Worm (Caenorhabditis elegans) whole organism, young adult: ENCODE results near the gene T01G6.1.

ENCODE experiments used
- B0019.2 ChIP-seq: fragments of 200-800 bp; sonication (Bioruptor generic); conservative IDR thresholded peaks from 2 replicates; pipeline ENCODE4 v1.3.6; 2022; ENCODE audit warnings: missing genetic modification reagents, missing genetic modification characterization, missing compliant biosample characterization
- B0261.1 ChIP-seq: sonication (generic microtip); optimal IDR thresholded peaks from 2 replicates; lab custom pipeline; 2016; ENCODE audit warnings: mild to moderate bottlenecking, missing genetic modification characterization, moderate library complexity, missing compliant biosample characterization
- F10E7.11 ChIP-seq: sonication (generic microtip); optimal IDR thresholded peaks from 2 replicates; lab custom pipeline; 2017; ENCODE audit warnings: mild to moderate bottlenecking, missing genetic modification characterization, moderate library complexity, missing compliant biosample characterization
- F37B4.10 ChIP-seq: fragments of 200-800 bp; sonication (Bioruptor generic); IDR thresholded peaks from 2 replicates; pipeline ENCODE4 v1.3.6; 2022; ENCODE audit warnings: missing genetic modification characterization, missing compliant biosample characterization
- K12H6.12 ChIP-seq: fragments of 200-800 bp; sonication (Bioruptor generic); optimal IDR thresholded peaks from 2 replicates; lab custom pipeline; 2018; ENCODE audit warnings: mild to moderate bottlenecking, missing genetic modification characterization, missing compliant biosample characterization
- Y79H2A.3 ChIP-seq: fragments of 200-800 bp; sonication (Bioruptor generic); conservative IDR thresholded peaks from 2 replicates; pipeline ENCODE4 v1.3.6; 2022; ENCODE audit warnings: missing genetic modification reagents, missing genetic modification characterization, missing compliant biosample characterization
- ZK185.1 ChIP-seq: sonication (generic microtip); optimal IDR thresholded peaks from 2 replicates; lab custom pipeline; 2016; ENCODE audit warnings: mild to moderate bottlenecking, missing genetic modification characterization, missing compliant biosample characterization; ENCODE audit not compliant: poor library complexity, severe bottlenecking
- aptf-2 ChIP-seq: fragments of 200-800 bp; sonication (Bioruptor generic); conservative IDR thresholded peaks from 2 replicates; pipeline ENCODE4 v1.3.6; 2022; ENCODE audit warnings: missing genetic modification reagents, missing genetic modification characterization, missing compliant biosample characterization
- athp-1 ChIP-seq: sonication (generic microtip); optimal IDR thresholded peaks from 2 replicates; lab custom pipeline; 2017; ENCODE audit warnings: mild to moderate bottlenecking, missing genetic modification characterization, missing compliant biosample characterization
- attf-6 ChIP-seq: fragments of 200-800 bp; sonication (Bioruptor generic); IDR thresholded peaks from 2 replicates; pipeline ENCODE4 v1.3.6; 2022; ENCODE audit warnings: missing genetic modification reagents, missing genetic modification characterization, missing compliant biosample characterization
- bed-2 ChIP-seq: fragments of 200-800 bp; sonication (Bioruptor generic); IDR thresholded peaks from 2 replicates; pipeline ENCODE4 v1.3.6; 2022; ENCODE audit warnings: missing genetic modification reagents, missing genetic modification characterization, missing compliant biosample characterization
- cebp-2 ChIP-seq: fragments of 200-800 bp; sonication (Bioruptor generic); IDR thresholded peaks from 2 replicates; pipeline ENCODE4 v1.3.6; 2022; ENCODE audit warnings: missing genetic modification characterization, missing compliant biosample characterization
- die-1 ChIP-seq: sonication (generic microtip); optimal IDR thresholded peaks from 2 replicates; lab custom pipeline; 2016; ENCODE audit warnings: missing genotype, mild to moderate bottlenecking, missing genetic modification characterization, missing compliant biosample characterization
- dpff-1 ChIP-seq: sonication (generic microtip); optimal IDR thresholded peaks from 2 replicates; lab custom pipeline; 2017; ENCODE audit warnings: mild to moderate bottlenecking, missing genetic modification characterization, missing compliant biosample characterization
- egrh-3 ChIP-seq: fragments of 200-800 bp; sonication (Bioruptor generic); IDR thresholded peaks from 2 replicates; pipeline ENCODE4 v1.3.6; 2022; ENCODE audit warnings: missing genetic modification reagents, missing genetic modification characterization, missing compliant biosample characterization
- him-1 ChIP-seq: sonication (generic microtip); optimal IDR thresholded peaks from 2 replicates; lab custom pipeline; 2016; ENCODE audit warnings: missing genotype, missing genetic modification reagents, missing genetic modification characterization, missing compliant biosample characterization
- hlh-26 ChIP-seq: fragments of 200-800 bp; sonication (Bioruptor generic); conservative IDR thresholded peaks from 2 replicates; pipeline ENCODE4 v1.3.6; 2022; ENCODE audit warnings: missing genetic modification reagents, missing genetic modification characterization, missing compliant biosample characterization
- hmg-20 ChIP-seq: fragments of 200-800 bp; sonication (Bioruptor generic); IDR thresholded peaks from 2 replicates; pipeline ENCODE4 v1.3.6; 2022; ENCODE audit warnings: missing genetic modification reagents, missing genetic modification characterization, missing compliant biosample characterization
- hrde-1 ChIP-seq: sonication (generic microtip); optimal IDR thresholded peaks from 2 replicates; lab custom pipeline; 2016; ENCODE audit warnings: missing genetic modification characterization, mild to moderate bottlenecking, missing compliant biosample characterization, moderate library complexity, missing genotype, missing genetic modification reagents, borderline replicate concordance
- lag-1 ChIP-seq: fragments of 200-800 bp; sonication (Bioruptor generic); IDR thresholded peaks from 2 replicates; pipeline ENCODE4 v1.3.6; 2022; ENCODE audit warnings: missing genetic modification reagents, missing genetic modification characterization, missing compliant biosample characterization
- let-526 ChIP-seq: fragments of 200-800 bp; sonication (Bioruptor generic); IDR thresholded peaks from 2 replicates; pipeline ENCODE4 v1.3.6; 2022; ENCODE audit warnings: missing genetic modification reagents, missing genetic modification characterization, missing compliant biosample characterization
- let-607 ChIP-seq, 2 experiments: fragments of 200-800 bp in 1 of 2; sonication (Bioruptor generic) in 1 of 2; sonication (generic microtip) in 1 of 2; optimal IDR thresholded peaks; 2 replicates each; lab custom pipeline; 2016 to 2018; ENCODE audit warnings: mild to moderate bottlenecking in 2 of 2, missing compliant biosample characterization in 2 of 2, missing genetic modification characterization in 2 of 2, moderate library complexity in 2 of 2, missing genotype in 1 of 2
- madf-3 ChIP-seq: fragments of 200-800 bp; sonication (Bioruptor generic); IDR thresholded peaks from 2 replicates; pipeline ENCODE4 v1.3.6; 2022; ENCODE audit warnings: missing genetic modification reagents, missing genetic modification characterization, missing compliant biosample characterization
- mcd-1 ChIP-seq: fragments of 200-800 bp; sonication (Bioruptor generic); IDR thresholded peaks from 2 replicates; pipeline ENCODE4 v1.3.6; 2022; ENCODE audit warnings: missing genetic modification reagents, missing genetic modification characterization, missing compliant biosample characterization
- mel-28 ChIP-seq: sonication (generic microtip); optimal IDR thresholded peaks from 2 replicates; lab custom pipeline; 2016; ENCODE audit warnings: borderline replicate concordance, mild to moderate bottlenecking, missing genetic modification characterization, missing compliant biosample characterization
- mes-4 ChIP-seq: sonication (generic microtip); optimal IDR thresholded peaks from 2 replicates; lab custom pipeline; 2016; ENCODE audit warnings: missing genotype, missing genetic modification characterization, missing compliant biosample characterization
- mxl-1 ChIP-seq: sonication (generic microtip); optimal IDR thresholded peaks from 2 replicates; lab custom pipeline; 2016; ENCODE audit warnings: missing genetic modification characterization, missing compliant biosample characterization
- nhr-179 ChIP-seq: sonication (generic microtip); optimal IDR thresholded peaks from 2 replicates; lab custom pipeline; 2016; ENCODE audit warnings: mild to moderate bottlenecking, missing genetic modification characterization, missing compliant biosample characterization
- nhr-80 ChIP-seq: sonication (generic microtip); optimal IDR thresholded peaks from 2 replicates; lab custom pipeline; 2016; ENCODE audit warnings: missing genetic modification characterization, missing compliant biosample characterization
- rcor-1 ChIP-seq: fragments of 200-800 bp; sonication (Bioruptor generic); IDR thresholded peaks from 2 replicates; pipeline ENCODE4 v1.3.6; 2022; ENCODE audit warnings: missing genetic modification reagents, missing genetic modification characterization, missing compliant biosample characterization
- ztf-18 ChIP-seq: sonication (generic microtip); optimal IDR thresholded peaks from 2 replicates; lab custom pipeline; 2016; ENCODE audit warnings: missing genotype, mild to moderate bottlenecking, missing genetic modification characterization, missing compliant biosample characterization
- ztf-3 ChIP-seq: fragments of 200-800 bp; sonication (Bioruptor generic); optimal IDR thresholded peaks from 2 replicates; lab custom pipeline; 2018; ENCODE audit warnings: mild to moderate bottlenecking, missing genetic modification characterization, missing compliant biosample characterization
- ztf-6 ChIP-seq: fragments of 200-800 bp; sonication (Bioruptor generic); IDR thresholded peaks from 2 replicates; pipeline ENCODE4 v1.3.6; 2022; ENCODE audit warnings: missing genetic modification reagents, missing genetic modification characterization, missing compliant biosample characterization

T01G6.1 gene

ce11 chrV:505191-505590, 7.7 kb downstream of the T01G6.1 start, which contains the start of gene srlf-19:
Gene srlf-19, plus strand, starts transcription at chrV:505491.
- TF ChIP-seq mcd-1 (GFP tag; lab: Robert Waterston, UW) (no peak), mel-28 (no peak), B0261.1 (tag; lab: Kevin White, UChicago) (no peak), rcor-1 (no peak), let-607 (tag; optimal IDR thresholded peaks at IDR 0.05; lab: Kevin White, UChicago) (no peak), egrh-3 (GFP tag; lab: Robert Waterston, UW) (no peak), athp-1 (tag; lab: Kevin White, UChicago) (no peak), mxl-1 (tag; lab: Kevin White, UChicago) (no peak), hlh-26 (no peak), attf-6 (no peak), die-1 (tag; lab: Kevin White, UChicago) (no peak), cebp-2 (no peak), bed-2 (GFP tag; lab: Robert Waterston, UW) (no peak), let-526 (GFP tag; lab: Robert Waterston, UW) (no peak), K12H6.12 (tag; lab: Kevin White, UChicago) (no peak), nhr-179 (tag; lab: Kevin White, UChicago) (no peak)

- no peak for TF ChIP-seq hmg-20 (GFP tag; lab: Robert Waterston, UW)
- TF ChIP-seq F10E7.11 (tag; lab: Kevin White, UChicago) = no peak
- TF ChIP-seq B0019.2 (GFP tag; lab: Robert Waterston, UW) = no peak
- TF ChIP-seq attf-6 = no peak
- TF ChIP-seq, all 124 proteins: peak for 0
Observed at ce11 chrV:512420-512819, 14.9 kb downstream of the T01G6.1 start, which contains the start of gene srh-37. Gene srh-37, minus strand, starts transcription at chrV:512520.

- peak; percentile 44 for TF ChIP-seq nhr-80 (tag; lab: Kevin White, UChicago)
- no peak for TF ChIP-seq ztf-3 (GFP tag; lab: Kevin White, UChicago)
Observed at ce11 chrV:519445-519844, 21.9 kb downstream of the T01G6.1 start, which contains the start of gene nhr-210. Gene nhr-210, minus strand, starts transcription at chrV:519545.

ce11 chrV:521517-521916, 24.0 kb downstream of the T01G6.1 start, which contains the start of gene srw-107:
Gene srw-107, minus strand, starts transcription at chrV:521617.
- TF ChIP-seq aptf-2 = no peak

- TF ChIP-seq mes-4 = no peak
- peak; percentile 30 for TF ChIP-seq nhr-80 (tag; lab: Kevin White, UChicago)
Observed at ce11 chrV:524058-524457, 26.6 kb downstream of the T01G6.1 start, which contains the start of gene lipl-3. Gene lipl-3, minus strand, starts transcription at chrV:524218.

- TF ChIP-seq ZK185.1 = no peak
- TF ChIP-seq lag-1 (GFP tag; lab: Robert Waterston, UW) = no peak
- TF ChIP-seq him-1 (tag; lab: Kevin White, UChicago) = no peak
- TF ChIP-seq ztf-18 (tag; lab: Kevin White, UChicago) = no peak
- TF ChIP-seq hrde-1 (tag; lab: Kevin White, UChicago) = no peak
- TF ChIP-seq mel-28 = no peak
- TF ChIP-seq Y79H2A.3 (GFP tag; lab: Robert Waterston, UW) = no peak
- no peak for TF ChIP-seq dpff-1 (tag; lab: Kevin White, UChicago)
- TF ChIP-seq let-607 (tag; optimal IDR thresholded peaks at IDR 0.05; lab: Kevin White, UChicago) = no peak
- TF ChIP-seq ztf-6 (GFP tag; lab: Robert Waterston, UW) = no peak
- no peak for TF ChIP-seq F37B4.10 (GFP tag; lab: Robert Waterston, UW)
- no peak for TF ChIP-seq madf-3
- TF ChIP-seq, all 124 proteins: peak for 0
Observed at ce11 chrV:525040-525439, 27.5 kb downstream of the T01G6.1 start, which contains the start of gene R11G11.16. Gene R11G11.16, minus strand, starts transcription at chrV:525140.
